Worm (Caenorhabditis elegans) whole organism, early embryonic: ENCODE data around the gene C54D10.3.

ENCODE experiments used
- B0310.2 ChIP-seq: sonication (generic microtip); optimal IDR thresholded peaks from 2 replicates; lab custom pipeline; 2016; ENCODE audit warnings: mild to moderate bottlenecking, missing genetic modification characterization, missing compliant biosample characterization
- F13C5.2 ChIP-seq: sonication (generic microtip); optimal IDR thresholded peaks from 2 replicates; lab custom pipeline; 2017; ENCODE audit warnings: mild to moderate bottlenecking, missing genetic modification characterization, inconsistent platforms, missing compliant biosample characterization
- aly-1 ChIP-seq: sonication (generic microtip); optimal IDR thresholded peaks from 2 replicates; lab custom pipeline; 2016; ENCODE audit warnings: missing genetic modification characterization, missing compliant biosample characterization
- ama-1 ChIP-seq: fragments of 150-350 bp; optimal IDR thresholded peaks from 2 replicates; lab custom pipeline; 2014
- ceh-13 ChIP-seq: fragments of 200-800 bp; sonication (Bioruptor generic); optimal IDR thresholded peaks from 2 replicates; lab custom pipeline; 2018; ENCODE audit warnings: mild to moderate bottlenecking, missing genetic modification characterization, missing compliant biosample characterization
- ceh-36 ChIP-seq: sonication (generic microtip); optimal IDR thresholded peaks from 2 replicates; lab custom pipeline; 2016; ENCODE audit warnings: missing genetic modification characterization, inconsistent platforms, missing compliant biosample characterization
- ets-7 ChIP-seq: sonication (generic microtip); optimal IDR thresholded peaks from 2 replicates; lab custom pipeline; 2016; ENCODE audit warnings: missing genotype, missing genetic modification characterization, missing compliant biosample characterization
- flt-1 ChIP-seq: fragments of 200-800 bp; sonication (Bioruptor generic); IDR thresholded peaks from 2 replicates; pipeline ENCODE4 v1.3.6; 2022; ENCODE audit warnings: missing genetic modification characterization, missing compliant biosample characterization
- hmbx-1 ChIP-seq: sonication (generic microtip); optimal IDR thresholded peaks from 2 replicates; lab custom pipeline; 2016; ENCODE audit warnings: mild to moderate bottlenecking, missing genetic modification characterization, missing compliant biosample characterization
- hmg-4 ChIP-seq: fragments of 200-800 bp; sonication (Bioruptor generic); optimal IDR thresholded peaks from 2 replicates; lab custom pipeline; 2018; ENCODE audit warnings: mild to moderate bottlenecking, missing genetic modification characterization, missing compliant biosample characterization
- hnd-1 ChIP-seq: sonication (generic microtip); optimal IDR thresholded peaks from 2 replicates; lab custom pipeline; 2016; ENCODE audit warnings: missing genetic modification characterization, missing compliant biosample characterization
- pes-1 ChIP-seq: fragments of 200-800 bp; sonication (Bioruptor generic); IDR thresholded peaks from 2 replicates; pipeline ENCODE4 v1.3.6; 2022; ENCODE audit warnings: missing genetic modification reagents, missing genetic modification characterization, missing compliant biosample characterization
- scrt-1 ChIP-seq: fragments of 200-800 bp; sonication (Bioruptor generic); IDR thresholded peaks from 2 replicates; pipeline ENCODE4 v1.3.6; 2022; ENCODE audit warnings: missing genetic modification characterization, missing compliant biosample characterization
- sea-1 ChIP-seq: fragments of 200-800 bp; sonication (Bioruptor generic); conservative IDR thresholded peaks from 2 replicates; pipeline ENCODE4 v1.3.6; 2022; ENCODE audit warnings: missing genetic modification characterization, missing compliant biosample characterization
- tbx-11 ChIP-seq: fragments of 200-800 bp; sonication (Bioruptor generic); IDR thresholded peaks from 2 replicates; pipeline ENCODE4 v1.3.6; 2022; ENCODE audit warnings: missing genetic modification characterization, missing compliant biosample characterization
- tbx-37 ChIP-seq: fragments of 200-800 bp; sonication (Bioruptor generic); conservative IDR thresholded peaks from 2 replicates; pipeline ENCODE4 v1.3.6; 2022; ENCODE audit warnings: missing genetic modification reagents, missing genetic modification characterization, missing compliant biosample characterization
- tra-4 ChIP-seq: sonication (generic microtip); optimal IDR thresholded peaks from 2 replicates; lab custom pipeline; 2017; ENCODE audit warnings: missing genetic modification characterization, missing compliant biosample characterization

Gene C54D10.3

DNA sequence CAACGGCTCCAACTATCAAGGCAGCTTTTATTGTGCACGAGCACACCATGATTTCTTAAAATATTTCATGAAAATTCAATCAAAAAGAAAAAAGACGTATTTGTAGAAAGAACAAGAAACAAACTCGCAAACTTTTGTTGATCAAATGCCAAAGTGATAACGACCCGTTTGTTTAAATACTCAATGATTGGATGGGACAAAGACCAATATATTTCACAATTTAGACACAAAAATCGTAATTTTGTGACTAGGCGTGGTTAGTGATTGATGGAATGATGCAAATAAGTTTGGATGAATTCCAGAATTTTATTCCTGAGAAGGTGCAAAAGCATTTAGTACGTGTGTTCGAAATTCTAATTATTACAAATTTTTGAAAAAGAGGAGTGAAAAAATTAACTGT, 2.7 kb upstream of the C54D10.3 start, which contains the start of gene cdr-2:
TSS of gene cdr-2 (minus strand) at position 54 of the 400 bp plus-strand sequence.
- TF ChIP-seq hmbx-1 (tag; lab: Kevin White, UChicago): no peak
- no peak for TF ChIP-seq F13C5.2 (tag; lab: Kevin White, UChicago)
- no peak for TF ChIP-seq aly-1 (tag; lab: Kevin White, UChicago)
- TF ChIP-seq tra-4 (tag; lab: Kevin White, UChicago): no peak
- no peak for TF ChIP-seq hnd-1 (tag; lab: Kevin White, UChicago)
- no peak for TF ChIP-seq flt-1 (GFP tag; lab: Robert Waterston, UW)
- no peak for TF ChIP-seq hmg-4
- TF ChIP-seq B0310.2 (tag; lab: Kevin White, UChicago): no peak
- no peak for TF ChIP-seq tbx-37 (GFP tag; lab: Robert Waterston, UW)
- no peak for TF ChIP-seq ceh-36 (tag; lab: Kevin White, UChicago)
- no peak for TF ChIP-seq pes-1 (GFP tag; lab: Robert Waterston, UW)
- no peak for TF ChIP-seq ets-7 (tag; lab: Kevin White, UChicago)
- no peak for TF ChIP-seq ama-1 (lab: Kevin White, UChicago)
- TF ChIP-seq sea-1 (GFP tag; lab: Robert Waterston, UW): no peak
- no peak for TF ChIP-seq ceh-13 (GFP tag; lab: Kevin White, UChicago)
- TF ChIP-seq scrt-1 (GFP tag; lab: Robert Waterston, UW): no peak
- no peak for TF ChIP-seq tbx-11

ce11 chrV:12417277-12417676, 1.1 kb upstream of the C54D10.3 start, which contains the start of gene cdr-3:
TSS of gene cdr-3 (minus strand) at chrV:12417377.
- TF ChIP-seq tbx-37 (GFP tag; lab: Robert Waterston, UW) (no peak), ceh-36 (tag; lab: Kevin White, UChicago) (no peak), hmg-4 (no peak), ama-1 (lab: Kevin White, UChicago) (no peak), B0310.2 (tag; lab: Kevin White, UChicago) (no peak), ceh-13 (GFP tag; lab: Kevin White, UChicago) (no peak), tra-4 (tag; lab: Kevin White, UChicago) (no peak), pes-1 (GFP tag; lab: Robert Waterston, UW) (no peak), tbx-11 (no peak), flt-1 (GFP tag; lab: Robert Waterston, UW) (no peak), ets-7 (tag; lab: Kevin White, UChicago) (no peak), hnd-1 (tag; lab: Kevin White, UChicago) (no peak), aly-1 (tag; lab: Kevin White, UChicago) (no peak), hmbx-1 (tag; lab: Kevin White, UChicago) (no peak), F13C5.2 (tag; lab: Kevin White, UChicago) (no peak)

- TF ChIP-seq hmbx-1 (tag; lab: Kevin White, UChicago): no peak
- no peak for TF ChIP-seq ets-7 (tag; lab: Kevin White, UChicago)
- TF ChIP-seq sea-1 (GFP tag; lab: Robert Waterston, UW): no peak
- TF ChIP-seq pes-1 (GFP tag; lab: Robert Waterston, UW): no peak
- TF ChIP-seq scrt-1 (GFP tag; lab: Robert Waterston, UW): no peak
- no peak for TF ChIP-seq hnd-1 (tag; lab: Kevin White, UChicago)
- no peak for TF ChIP-seq ceh-13 (GFP tag; lab: Kevin White, UChicago)
- no peak for TF ChIP-seq hmg-4
Observed at ce11 chrV:12420843-12421242, 2.5 kb downstream of the C54D10.3 start, which contains the start of gene C54D10.4. TSS of gene C54D10.4 (minus strand) at chrV:12420943.

- no peak for TF ChIP-seq tbx-11
- no peak for TF ChIP-seq tra-4 (tag; lab: Kevin White, UChicago)
- TF ChIP-seq hnd-1 (tag; lab: Kevin White, UChicago): no peak
- TF ChIP-seq sea-1 (GFP tag; lab: Robert Waterston, UW): no peak
- TF ChIP-seq ceh-36 (tag; lab: Kevin White, UChicago): no peak
Observed at ce11 chrV:12421360-12421759, 3.0 kb downstream of the C54D10.3 start.

ce11 chrV:12427826-12428225, 9.4 kb downstream of the C54D10.3 start:
- TF ChIP-seq tbx-37 (GFP tag; lab: Robert Waterston, UW) (no peak), B0310.2 (tag; lab: Kevin White, UChicago) (no peak), tbx-11 (no peak), flt-1 (GFP tag; lab: Robert Waterston, UW) (no peak)

- no peak for TF ChIP-seq sea-1 (GFP tag; lab: Robert Waterston, UW)
- no peak for TF ChIP-seq tbx-11
- TF ChIP-seq ama-1 (lab: Kevin White, UChicago): no peak
- no peak for TF ChIP-seq B0310.2 (tag; lab: Kevin White, UChicago)
- no peak for TF ChIP-seq tbx-37 (GFP tag; lab: Robert Waterston, UW)
- no peak for TF ChIP-seq tra-4 (tag; lab: Kevin White, UChicago)
- TF ChIP-seq F13C5.2 (tag; lab: Kevin White, UChicago): no peak
- TF ChIP-seq flt-1 (GFP tag; lab: Robert Waterston, UW): no peak
- TF ChIP-seq pes-1 (GFP tag; lab: Robert Waterston, UW): no peak
- no peak for TF ChIP-seq ets-7 (tag; lab: Kevin White, UChicago)
- no peak for TF ChIP-seq aly-1 (tag; lab: Kevin White, UChicago)
- TF ChIP-seq hnd-1 (tag; lab: Kevin White, UChicago): no peak
- TF ChIP-seq hmg-4: no peak
- TF ChIP-seq ceh-36 (tag; lab: Kevin White, UChicago): no peak
- no peak for TF ChIP-seq scrt-1 (GFP tag; lab: Robert Waterston, UW)
- no peak for TF ChIP-seq ceh-13 (GFP tag; lab: Kevin White, UChicago)
- TF ChIP-seq hmbx-1 (tag; lab: Kevin White, UChicago): no peak
Observed at ce11 chrV:12429039-12429438, 10.6 kb downstream of the C54D10.3 start, which contains the start of gene C54D10.5. TSS of gene C54D10.5 (plus strand) at chrV:12429339.

DNA sequence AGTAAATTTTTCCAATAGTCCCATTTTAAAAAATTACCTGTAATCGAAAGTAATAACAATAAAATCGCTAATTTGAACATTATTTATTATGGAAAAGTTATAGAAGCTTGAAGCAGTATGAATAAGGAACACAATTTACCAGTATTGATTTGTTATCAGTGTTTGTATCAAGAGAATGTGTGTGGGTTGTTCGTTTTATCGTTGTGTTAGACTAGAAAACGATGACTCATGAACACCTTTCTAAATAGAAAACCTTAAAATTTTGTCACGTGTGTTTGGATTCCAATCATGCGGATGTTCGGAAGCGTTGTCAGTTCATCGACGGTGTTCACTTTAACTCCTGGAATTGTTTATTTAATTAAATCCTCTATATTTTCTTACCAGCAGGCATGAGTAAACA, 13.7 kb downstream of the C54D10.3 start, which contains the start of gene C54D10.13:
TSS of gene C54D10.13 (minus strand) at position 179 of the 400 bp plus-strand sequence.
- TF ChIP-seq hnd-1 (tag; lab: Kevin White, UChicago): no peak
- TF ChIP-seq ets-7 (tag; lab: Kevin White, UChicago): no peak
- no peak for TF ChIP-seq scrt-1 (GFP tag; lab: Robert Waterston, UW)
- TF ChIP-seq F13C5.2 (tag; lab: Kevin White, UChicago): no peak
- no peak for TF ChIP-seq sea-1 (GFP tag; lab: Robert Waterston, UW)
- TF ChIP-seq ceh-36 (tag; lab: Kevin White, UChicago): no peak
- no peak for TF ChIP-seq B0310.2 (tag; lab: Kevin White, UChicago)
- TF ChIP-seq hmg-4: no peak
- TF ChIP-seq aly-1 (tag; lab: Kevin White, UChicago): no peak
- no peak for TF ChIP-seq tbx-11
